Fruit fly (Drosophila melanogaster): Measurements from ENCODE around the gene CG13999.

The CG13999 gene

DNA sequence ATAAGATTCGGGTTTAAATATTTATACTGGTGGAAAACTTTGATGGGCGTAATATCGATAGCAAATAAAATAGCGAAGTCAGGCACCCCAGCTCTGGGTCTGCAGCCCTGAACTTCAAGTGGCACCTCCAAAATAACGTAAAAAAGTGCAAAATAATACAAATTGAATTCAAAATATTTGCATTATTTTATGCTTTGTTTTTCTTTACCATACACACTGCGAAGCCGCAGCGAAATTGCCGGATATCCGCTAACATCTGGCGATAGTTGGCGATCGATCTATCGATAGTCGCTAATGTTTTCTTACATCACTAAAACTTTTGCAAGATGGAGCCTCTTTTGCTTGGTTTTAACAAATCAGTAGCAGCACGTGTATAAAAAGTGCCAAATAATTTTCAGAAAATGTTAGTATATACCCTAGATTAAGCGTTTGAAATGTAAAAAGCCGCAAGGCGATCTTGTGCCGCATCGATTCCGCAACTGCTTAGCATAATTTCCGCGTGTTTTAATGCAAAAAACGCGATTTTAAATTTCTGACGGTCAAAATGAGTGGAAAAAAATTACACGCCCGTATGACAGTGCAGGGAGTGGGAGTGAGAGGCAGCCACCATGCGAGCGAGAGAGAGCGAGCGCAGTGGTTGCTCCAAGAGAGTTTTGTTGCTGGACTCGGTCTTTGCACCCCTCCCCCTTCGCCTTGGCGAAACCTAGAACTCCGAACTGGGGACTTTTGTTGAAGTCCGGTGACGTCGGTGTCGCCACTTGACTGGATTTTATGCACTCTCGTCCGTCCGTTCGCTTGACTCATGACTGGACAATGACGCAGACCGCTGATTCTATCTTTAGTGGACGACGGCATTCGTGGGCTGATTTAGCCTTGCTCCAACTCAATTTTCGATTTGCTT is 25.4 kb upstream of the CG13999 start, which contains the start of gene eIF4A:
Gene eIF4A, plus strand, starts transcription at position 332 of the 901 bp plus-strand sequence.
- peak; percentile 20 for TF ChIP-seq Hr96 (GFP tag; optimal IDR thresholded peaks at IDR 0.05)
- TF ChIP-seq Clk (GFP tag; optimal IDR thresholded peaks at IDR 0.05), result no peak
- TF ChIP-seq Crg-1 (GFP tag; optimal IDR thresholded peaks at IDR 0.05), result no peak
- TF ChIP-seq CG11617 (GFP tag; optimal IDR thresholded peaks at IDR 0.05), result no peak
- peak; percentile 34 for TF ChIP-seq CG7101 (tag; optimal IDR thresholded peaks at IDR 0.05)
- TF ChIP-seq CG5204 (GFP tag; optimal IDR thresholded peaks at IDR 0.05), result no peak
- TF ChIP-seq Mnt (GFP tag; optimal IDR thresholded peaks at IDR 0.05), result peak; percentile 97
- no peak for TF ChIP-seq toe (GFP tag; optimal IDR thresholded peaks at IDR 0.05)
- no peak for TF ChIP-seq tj (GFP tag; optimal IDR thresholded peaks at IDR 0.05)
- TF ChIP-seq CG14711 (tag; optimal IDR thresholded peaks at IDR 0.05), result no peak
- peak; percentile 2 for TF ChIP-seq CG33017 (tag; optimal IDR thresholded peaks at IDR 0.05)
- TF ChIP-seq ovo (GFP tag; optimal IDR thresholded peaks at IDR 0.05), result peak; percentile 18
- TF ChIP-seq bab1 (GFP tag; optimal IDR thresholded peaks at IDR 0.05), result peak; percentile 27
- TF ChIP-seq cnc (optimal IDR thresholded peaks at IDR 0.05), result no peak
- TF ChIP-seq CG12768 (GFP tag; optimal IDR thresholded peaks at IDR 0.05), result peak; percentile 95
- TF ChIP-seq CG1620 (GFP tag; optimal IDR thresholded peaks at IDR 0.05), result no peak
- TF ChIP-seq kay (GFP tag; ENCODE audit: borderline replicate concordance), result peak; percentile 43
- TF ChIP-seq CG7045 (GFP tag; optimal IDR thresholded peaks at IDR 0.05), result no peak
- no peak for TF ChIP-seq pad (GFP tag; optimal IDR thresholded peaks at IDR 0.05)
- TF ChIP-seq cic (GFP tag; optimal IDR thresholded peaks at IDR 0.05), result no peak

DNA sequence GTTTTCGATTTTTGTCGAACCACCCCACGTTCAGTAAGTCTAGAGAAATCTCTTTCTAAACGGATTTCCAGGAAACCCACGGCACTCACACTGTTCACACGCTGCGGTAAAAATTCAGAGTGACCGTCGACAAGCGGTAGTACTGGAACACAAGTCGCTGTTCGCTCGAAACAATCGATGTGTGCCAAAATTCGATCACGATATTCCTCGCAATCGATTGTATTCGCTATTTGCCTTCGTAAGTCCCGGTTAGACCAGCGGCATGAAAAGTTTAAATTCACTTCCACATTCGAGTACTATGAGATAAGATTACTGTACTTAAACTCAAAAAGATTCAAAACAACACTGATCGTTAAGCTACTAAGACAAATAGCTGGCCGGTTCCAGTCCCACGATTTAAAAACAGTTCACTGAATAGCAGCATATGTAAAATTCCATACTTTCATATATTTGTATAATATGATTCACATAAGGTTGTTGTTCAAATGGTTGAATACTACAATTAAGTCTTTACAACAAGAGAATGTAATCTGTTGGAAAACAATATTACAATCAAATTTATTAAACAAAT is 24.7 kb upstream of the CG13999 start, which contains the start of gene chic:
Gene chic, minus strand, starts transcription at position 157 of the 571 bp plus-strand sequence.
- TF ChIP-seq bab1 (GFP tag; optimal IDR thresholded peaks at IDR 0.05) (peak; percentile 68), cic (GFP tag; optimal IDR thresholded peaks at IDR 0.05) (no peak), Mnt (GFP tag; optimal IDR thresholded peaks at IDR 0.05) (peak; percentile 69), tj (GFP tag; optimal IDR thresholded peaks at IDR 0.05) (no peak), ovo (GFP tag; optimal IDR thresholded peaks at IDR 0.05) (no peak), Crg-1 (GFP tag; optimal IDR thresholded peaks at IDR 0.05) (no peak), pad (GFP tag; optimal IDR thresholded peaks at IDR 0.05) (no peak), Hr96 (GFP tag; optimal IDR thresholded peaks at IDR 0.05) (peak; percentile 68), toe (GFP tag; optimal IDR thresholded peaks at IDR 0.05) (peak; percentile 76), Clk (GFP tag; optimal IDR thresholded peaks at IDR 0.05) (no peak), CG11617 (GFP tag; optimal IDR thresholded peaks at IDR 0.05) (no peak), CG33017 (tag; optimal IDR thresholded peaks at IDR 0.05) (no peak), CG7045 (GFP tag; optimal IDR thresholded peaks at IDR 0.05) (peak; percentile 35), CG12768 (GFP tag; optimal IDR thresholded peaks at IDR 0.05) (peak; percentile 3), CG14711 (tag; optimal IDR thresholded peaks at IDR 0.05) (no peak), CG5204 (GFP tag; optimal IDR thresholded peaks at IDR 0.05) (peak; percentile 70), CG7101 (tag; optimal IDR thresholded peaks at IDR 0.05) (no peak), cnc (optimal IDR thresholded peaks at IDR 0.05) (no peak), CG1620 (GFP tag; optimal IDR thresholded peaks at IDR 0.05) (peak; percentile 72), kay (GFP tag; ENCODE audit: borderline replicate concordance) (no peak)

DNA sequence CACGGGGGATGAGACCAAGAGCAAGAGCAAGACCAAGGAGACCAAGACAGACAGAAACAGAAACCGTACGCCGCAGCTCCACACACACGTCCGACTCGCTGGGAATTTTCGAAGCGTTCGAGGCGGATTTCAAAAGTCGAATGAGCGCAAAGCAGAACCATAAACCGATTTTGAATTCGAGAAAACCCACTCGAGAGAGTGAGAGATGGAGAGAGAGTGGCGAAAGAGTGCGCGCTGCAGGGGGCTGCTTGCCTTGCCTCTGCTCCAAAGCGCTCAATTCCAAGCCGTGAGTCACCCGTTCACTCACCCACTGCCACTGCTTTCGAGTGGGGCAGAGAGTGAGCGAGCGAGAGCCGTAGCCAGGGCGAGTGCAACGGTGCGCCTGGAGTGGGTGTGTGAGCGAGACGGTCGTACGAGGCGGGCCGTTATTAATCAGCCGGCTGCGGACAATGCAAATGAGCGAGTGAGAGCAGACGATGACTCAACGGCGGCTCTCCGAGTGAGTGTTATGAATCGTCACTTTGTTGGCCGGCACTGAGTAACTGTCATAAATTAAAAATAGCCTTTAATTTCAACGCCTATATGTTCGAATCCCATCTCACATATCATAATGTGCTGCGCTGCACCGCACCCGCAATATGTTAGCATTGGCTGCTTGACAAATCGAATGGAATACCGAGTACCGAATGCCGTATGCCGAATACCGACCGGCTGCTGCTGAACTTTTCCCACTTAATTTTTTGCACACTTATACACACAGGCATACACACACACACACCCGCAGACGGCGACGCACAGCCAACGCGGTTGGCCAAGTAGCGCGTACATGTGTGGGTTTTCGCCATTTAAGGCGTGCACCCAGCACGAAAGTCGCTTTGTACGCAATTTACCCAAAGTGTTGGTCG is 23.9 kb upstream of the CG13999 start:
- TF ChIP-seq CG7045 (GFP tag; optimal IDR thresholded peaks at IDR 0.05) (no peak), tj (GFP tag; optimal IDR thresholded peaks at IDR 0.05) (peak; percentile 23), kay (GFP tag; ENCODE audit: borderline replicate concordance) (peak; percentile 100), CG1620 (GFP tag; optimal IDR thresholded peaks at IDR 0.05) (no peak), bab1 (GFP tag; optimal IDR thresholded peaks at IDR 0.05) (peak; percentile 78), CG7101 (tag; optimal IDR thresholded peaks at IDR 0.05) (peak; percentile 40), CG11617 (GFP tag; optimal IDR thresholded peaks at IDR 0.05) (no peak), Hr96 (GFP tag; optimal IDR thresholded peaks at IDR 0.05) (peak; percentile 46), Clk (GFP tag; optimal IDR thresholded peaks at IDR 0.05) (no peak), cnc (optimal IDR thresholded peaks at IDR 0.05) (no peak), pad (GFP tag; optimal IDR thresholded peaks at IDR 0.05) (peak; percentile 91), ovo (GFP tag; optimal IDR thresholded peaks at IDR 0.05) (peak; percentile 88), Mnt (GFP tag; optimal IDR thresholded peaks at IDR 0.05) (peak; percentile 68), Crg-1 (GFP tag; optimal IDR thresholded peaks at IDR 0.05) (peak; percentile 8), CG5204 (GFP tag; optimal IDR thresholded peaks at IDR 0.05) (no peak), toe (GFP tag; optimal IDR thresholded peaks at IDR 0.05) (no peak), CG12768 (GFP tag; optimal IDR thresholded peaks at IDR 0.05) (peak; percentile 76), cic (GFP tag; optimal IDR thresholded peaks at IDR 0.05) (peak; percentile 5), CG33017 (tag; optimal IDR thresholded peaks at IDR 0.05) (peak; percentile 27), CG14711 (tag; optimal IDR thresholded peaks at IDR 0.05) (peak; percentile 34)

DNA sequence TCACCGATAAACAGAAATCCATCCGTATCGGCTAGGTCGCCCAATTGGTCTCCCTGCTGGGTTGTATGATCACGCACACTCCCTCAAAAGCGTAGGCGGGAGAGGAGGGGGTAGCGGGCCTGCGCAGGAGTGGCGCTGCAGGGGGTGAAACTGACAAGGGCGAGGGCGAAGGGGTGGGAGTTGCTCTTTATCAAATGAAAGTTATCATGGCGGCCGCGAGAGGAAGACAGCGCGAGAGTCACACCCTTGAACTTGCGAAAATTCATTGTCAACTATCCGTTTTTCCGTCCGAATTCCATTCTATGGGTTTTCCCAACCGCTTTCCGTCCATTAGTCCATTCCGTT is 22.8 kb upstream of the CG13999 start:
- TF ChIP-seq Crg-1 (GFP tag; optimal IDR thresholded peaks at IDR 0.05) (peak; percentile 17), kay (GFP tag; ENCODE audit: borderline replicate concordance) (no peak)

All from whole organism, adult.